Fruit fly (Drosophila melanogaster) whole organism: ENCODE measurements around the gene CG10793.

Experiments used
- Dll ChIP-seq: fragments of >200 bp; optimal IDR thresholded peaks from 2 replicates; lab custom pipeline; 2017
- EcR ChIP-seq, 2 experiments: fragments of >200 bp; optimal IDR thresholded peaks; 2 replicates each; lab custom pipeline; 2017; ENCODE audit warnings: missing biosample characterization in 2 of 2, missing genetic modification characterization in 2 of 2, missing genetic modification reagents in 2 of 2

- TF ChIP-seq EcR (GFP tag; optimal IDR thresholded peaks at IDR 0.05; lab: Kevin White, UChicago) (no peak), Dll (lab: Kevin White, UChicago) (no peak)
Observed at dm6 chrX:3295467-3295853, 20.7 kb downstream of the CG10793 start.
